Fruit fly (Drosophila melanogaster) whole organism, embryonic: ENCODE data around the gene Ide.

Source experiments
- Atf-2 ChIP-seq: fragments of 200-800 bp; sonication (Bioruptor generic); optimal IDR thresholded peaks from 2 replicates; lab custom pipeline; 2016; ENCODE audit warnings: missing biosample characterization, missing genetic modification characterization
- Atf3 ChIP-seq: fragments of 200-800 bp; sonication (Bioruptor generic); optimal IDR thresholded peaks from 3 replicates; lab custom pipeline; 2016; ENCODE audit warnings: missing biosample characterization, missing genetic modification characterization
- CG13775 ChIP-seq: fragments of 200-800 bp; sonication (Bioruptor generic); optimal IDR thresholded peaks from 3 replicates; lab custom pipeline; 2017; ENCODE audit warnings: missing biosample characterization, mild to moderate bottlenecking, missing genetic modification characterization
- CG14014 ChIP-seq: fragments of 200-800 bp; sonication (Bioruptor generic); IDR thresholded peaks from 2 replicates; pipeline ENCODE4 v1.3.6; 2022; ENCODE audit warnings: missing biosample characterization, missing genetic modification characterization
- CG1647 ChIP-seq: fragments of 200-800 bp; sonication (Bioruptor generic); optimal IDR thresholded peaks from 3 replicates; lab custom pipeline; 2016; ENCODE audit warnings: missing biosample characterization, missing genetic modification characterization
- CG17385 ChIP-seq: fragments of 200-800 bp; sonication (Bioruptor generic); optimal IDR thresholded peaks from 3 replicates; lab custom pipeline; 2018; ENCODE audit warnings: missing biosample characterization, mild to moderate bottlenecking, missing genetic modification characterization
- CG1792 ChIP-seq: fragments of 200-800 bp; sonication (Bioruptor generic); optimal IDR thresholded peaks from 2 replicates; lab custom pipeline; 2016; ENCODE audit warnings: missing biosample characterization, missing genetic modification characterization
- CG18619 ChIP-seq: fragments of 200-800 bp; sonication (Bioruptor generic); optimal IDR thresholded peaks from 3 replicates; lab custom pipeline; 2017; ENCODE audit warnings: missing biosample characterization, mild to moderate bottlenecking, missing genetic modification characterization
- CG4328 ChIP-seq: fragments of 200-800 bp; sonication (Bioruptor generic); optimal IDR thresholded peaks from 3 replicates; lab custom pipeline; 2017; ENCODE audit warnings: missing biosample characterization, missing genetic modification reagents, missing genetic modification characterization
- CG43689 ChIP-seq: fragments of 200-800 bp; sonication (Bioruptor generic); IDR thresholded peaks from 2 replicates; pipeline ENCODE4 v1.3.6; 2022; ENCODE audit warnings: missing biosample characterization, missing genetic modification characterization
- CG5245 ChIP-seq: fragments of 200-800 bp; sonication (Bioruptor generic); optimal IDR thresholded peaks from 3 replicates; lab custom pipeline; 2016; ENCODE audit warnings: missing biosample characterization, missing genetic modification characterization
- CG6765 ChIP-seq: fragments of 200-800 bp; sonication (Bioruptor generic); optimal IDR thresholded peaks from 3 replicates; lab custom pipeline; 2017; ENCODE audit warnings: missing biosample characterization, mild to moderate bottlenecking, missing genetic modification characterization
- CG6791 ChIP-seq: fragments of 200-800 bp; sonication (Bioruptor generic); IDR thresholded peaks from 3 replicates; pipeline ENCODE4 v1.3.6; 2022; ENCODE audit warnings: missing biosample characterization, missing genetic modification characterization; ENCODE audit not compliant: partially characterized antibody
- CG8290 ChIP-seq, 3 experiments: fragments of 200-800 bp; sonication (Bioruptor generic); optimal IDR thresholded peaks; 2 replicates each; lab custom pipeline; 2016 to 2019; ENCODE audit warnings: missing biosample characterization in 3 of 3, missing genetic modification characterization in 3 of 3, mild to moderate bottlenecking in 2 of 3, moderate library complexity in 1 of 3
- CG8924 ChIP-seq: fragments of 200-800 bp; optimal IDR thresholded peaks from 3 replicates; lab custom pipeline; 2019; ENCODE audit warnings: missing biosample characterization, mild to moderate bottlenecking, missing genetic modification characterization, moderate library complexity
- CG8944 ChIP-seq: fragments of 200-800 bp; sonication (Bioruptor generic); optimal IDR thresholded peaks from 3 replicates; lab custom pipeline; 2016; ENCODE audit warnings: missing biosample characterization, missing genetic modification characterization
- CG9876 ChIP-seq: fragments of 200-800 bp; sonication (Bioruptor generic); optimal IDR thresholded peaks from 2 replicates; lab custom pipeline; 2016; ENCODE audit warnings: missing biosample characterization, missing genetic modification characterization
- CG9932 ChIP-seq: fragments of 200-800 bp; sonication (Bioruptor generic); IDR thresholded peaks from 2 replicates; pipeline ENCODE4 v1.3.6; 2022; ENCODE audit warnings: missing biosample characterization, missing genetic modification characterization
- D19A ChIP-seq: fragments of 200-800 bp; optimal IDR thresholded peaks from 3 replicates; lab custom pipeline; 2019; ENCODE audit warnings: missing biosample characterization, mild to moderate bottlenecking, missing genetic modification characterization, moderate library complexity
- Drgx ChIP-seq: fragments of 200-800 bp; sonication (Bioruptor generic); IDR thresholded peaks from 2 replicates; pipeline ENCODE4 v1.3.6; 2022; ENCODE audit warnings: missing biosample characterization, missing genetic modification characterization
- Ets65A ChIP-seq: fragments of 200-800 bp; sonication (Bioruptor generic); peaks from one replicate; lab custom pipeline; 2016; ENCODE audit warnings: missing biosample characterization, missing genetic modification characterization
- H2.0 ChIP-seq: fragments of 200-800 bp; sonication (Bioruptor generic); IDR thresholded peaks from 2 replicates; pipeline ENCODE4 v1.3.6; 2022; ENCODE audit warnings: missing biosample characterization, missing genetic modification characterization
- HLH3B ChIP-seq: fragments of 200-800 bp; sonication (Bioruptor generic); IDR thresholded peaks from 2 replicates; pipeline ENCODE4 v1.3.6; 2022; ENCODE audit warnings: missing biosample characterization, missing genetic modification characterization
- Hsf ChIP-seq: fragments of 200-800 bp; sonication (Bioruptor generic); optimal IDR thresholded peaks from 3 replicates; lab custom pipeline; 2016; ENCODE audit warnings: missing biosample characterization, missing genetic modification characterization
- Lhr ChIP-seq: fragments of 200-800 bp; sonication (Bioruptor generic); optimal IDR thresholded peaks from 3 replicates; lab custom pipeline; 2017; ENCODE audit warnings: mild to moderate bottlenecking, missing biosample characterization, missing genetic modification reagents, missing genetic modification characterization
- MBD-R2 ChIP-seq: fragments of 200-800 bp; sonication (Bioruptor generic); IDR thresholded peaks from 2 replicates; pipeline ENCODE4 v1.3.6; 2022; ENCODE audit warnings: missing biosample characterization, missing genetic modification characterization
- NC2α ChIP-seq: fragments of 200-800 bp; sonication (Bioruptor generic); optimal IDR thresholded peaks from 2 replicates; lab custom pipeline; 2016; ENCODE audit warnings: missing biosample characterization, missing genetic modification characterization
- Nf-YA ChIP-seq: fragments of 200-800 bp; sonication (Bioruptor generic); IDR thresholded peaks from 2 replicates; pipeline ENCODE4 v1.3.6; 2022; ENCODE audit warnings: missing biosample characterization, missing genetic modification characterization
- Nf-YB ChIP-seq: fragments of 200-800 bp; sonication (Bioruptor generic); optimal IDR thresholded peaks from 3 replicates; lab custom pipeline; 2019; ENCODE audit warnings: missing biosample characterization, mild to moderate bottlenecking, missing genetic modification characterization, moderate library complexity
- Sox100B ChIP-seq: fragments of 200-800 bp; sonication (Bioruptor generic); optimal IDR thresholded peaks from 3 replicates; lab custom pipeline; 2018; ENCODE audit warnings: missing biosample characterization, mild to moderate bottlenecking, missing genetic modification characterization
- Sry-β ChIP-seq: fragments of 200-800 bp; sonication (Bioruptor generic); optimal IDR thresholded peaks from 2 replicates; lab custom pipeline; 2018; ENCODE audit warnings: missing biosample characterization, mild to moderate bottlenecking, missing genetic modification characterization, moderate library complexity
- TFAM ChIP-seq: fragments of 200-800 bp; sonication (Bioruptor generic); optimal IDR thresholded peaks from 2 replicates; lab custom pipeline; 2017; ENCODE audit warnings: missing biosample characterization, missing genetic modification characterization, inconsistent platforms
- Xrp1 ChIP-seq: fragments of 200-800 bp; sonication (Bioruptor generic); IDR thresholded peaks from 2 replicates; pipeline ENCODE4 v1.3.6; 2022; ENCODE audit warnings: missing biosample characterization, missing genetic modification characterization
- amos ChIP-seq: fragments of 200-800 bp; sonication (Bioruptor generic); IDR thresholded peaks from 2 replicates; pipeline ENCODE4 v1.3.6; 2022; ENCODE audit warnings: missing biosample characterization, missing genetic modification characterization; ENCODE audit not compliant: partially characterized antibody
- cas ChIP-seq: fragments of 200-800 bp; sonication (Bioruptor generic); IDR thresholded peaks from 2 replicates; pipeline ENCODE4 v1.3.6; 2022; ENCODE audit warnings: missing biosample characterization, missing genetic modification characterization
- ci ChIP-seq: fragments of 200-800 bp; sonication (Bioruptor generic); IDR thresholded peaks from 3 replicates; pipeline ENCODE4 v1.3.6; 2022; ENCODE audit warnings: missing biosample characterization, missing genetic modification characterization
- emc ChIP-seq: fragments of 200-800 bp; sonication (Bioruptor generic); optimal IDR thresholded peaks from 2 replicates; lab custom pipeline; 2016; ENCODE audit warnings: missing biosample characterization, missing genetic modification characterization
- en ChIP-seq: fragments of 200-800 bp; sonication (Bioruptor generic); optimal IDR thresholded peaks from 2 replicates; lab custom pipeline; 2016; ENCODE audit warnings: missing biosample characterization, missing genetic modification characterization
- eve ChIP-seq, 2 experiments: fragments of >200 bp; optimal IDR thresholded peaks; 2 replicates each; lab custom pipeline; 2017; ENCODE audit warnings: missing biosample characterization in 2 of 2, missing genetic modification characterization in 2 of 2
- gro ChIP-seq: fragments of 200-800 bp; sonication (Bioruptor generic); optimal IDR thresholded peaks from 2 replicates; lab custom pipeline; 2016; ENCODE audit warnings: missing biosample characterization, missing genetic modification characterization
- gt ChIP-seq: fragments of 200-800 bp; sonication (Bioruptor generic); IDR thresholded peaks from 2 replicates; pipeline ENCODE4 v1.3.6; 2022; ENCODE audit warnings: missing biosample characterization, missing genetic modification characterization
- kay ChIP-seq: fragments of 200-800 bp; sonication (Bioruptor generic); optimal IDR thresholded peaks from 2 replicates; lab custom pipeline; 2016; ENCODE audit warnings: missing biosample characterization, missing genetic modification characterization
- luna ChIP-seq: fragments of 200-800 bp; sonication (Bioruptor generic); optimal IDR thresholded peaks from 2 replicates; lab custom pipeline; 2016; ENCODE audit warnings: missing biosample characterization, missing genetic modification characterization
- maf-S ChIP-seq: fragments of 200-800 bp; sonication (Bioruptor generic); optimal IDR thresholded peaks from 2 replicates; lab custom pipeline; 2016; ENCODE audit warnings: missing biosample characterization, missing genetic modification characterization
- mam ChIP-seq: fragments of 200-800 bp; sonication (Bioruptor generic); optimal IDR thresholded peaks from 3 replicates; lab custom pipeline; 2016; ENCODE audit warnings: missing biosample characterization, missing genetic modification characterization
- nom ChIP-seq: fragments of 200-800 bp; sonication (Bioruptor generic); optimal IDR thresholded peaks from 2 replicates; lab custom pipeline; 2017; ENCODE audit warnings: missing biosample characterization, missing genetic modification characterization, mild to moderate bottlenecking, moderate library complexity, missing genetic modification reagents
- pnt ChIP-seq: fragments of 200-800 bp; sonication (Bioruptor generic); optimal IDR thresholded peaks from 3 replicates; lab custom pipeline; 2016; ENCODE audit warnings: missing biosample characterization, missing genetic modification characterization
- tin ChIP-seq: fragments of 200-800 bp; sonication (Bioruptor generic); optimal IDR thresholded peaks from 3 replicates; lab custom pipeline; 2016; ENCODE audit warnings: missing biosample characterization, missing genetic modification characterization
- tio ChIP-seq: fragments of 200-800 bp; sonication (Bioruptor generic); optimal IDR thresholded peaks from 2 replicates; lab custom pipeline; 2017; ENCODE audit warnings: missing biosample characterization, missing genetic modification characterization, inconsistent platforms
- zf30C ChIP-seq: fragments of 200-800 bp; sonication (Bioruptor generic); optimal IDR thresholded peaks from 3 replicates; lab custom pipeline; 2018; ENCODE audit warnings: missing biosample characterization, mild to moderate bottlenecking, missing genetic modification characterization

Gene Ide

dm6 chr3L:20384086-20384810 is 8.6 kb upstream of the Ide start, which contains the start of the genes CG5498 and fbl (continued):
- TF ChIP-seq CG8944 (GFP tag; lab: Kevin White, UChicago) (peak; percentile 2), mam (GFP tag; lab: Kevin White, UChicago) (peak; percentile 47), H2.0 (no peak), pnt (no peak), Nf-YB (no peak), en (GFP tag; lab: Kevin White, UChicago) (no peak), Atf3 (GFP tag; lab: Kevin White, UChicago) (no peak), CG4328 (GFP tag; lab: Kevin White, UChicago) (peak; percentile 30), tin (GFP tag; lab: Kevin White, UChicago) (peak; percentile 46), amos (GFP tag; lab: Robert Waterston, UW) (no peak; the same call in 1 of the 2 replicates), Ets65A (GFP tag; lab: Kevin White, UChicago) (peak; percentile 86), CG8924 (tag; lab: Kevin White, UChicago) (peak; percentile 74), TFAM (GFP tag; lab: Kevin White, UChicago) (no peak), Atf-2 (no peak), gro (GFP tag; lab: Kevin White, UChicago) (peak; percentile 21), luna (GFP tag; lab: Kevin White, UChicago) (no peak), tio (GFP tag; lab: Kevin White, UChicago) (peak; percentile 53), CG1647 (GFP tag; lab: Kevin White, UChicago) (peak; percentile 31), cas (GFP tag; lab: Robert Waterston, UW) (no peak), CG17385 (peak; percentile 61), CG5245 (peak; percentile 56), Drgx (GFP tag; lab: Robert Waterston, UW) (peak; percentile 62), CG8290 (GFP tag; optimal IDR thresholded peaks at IDR 0.05; lab: Kevin White, UChicago) (peak; percentile 37), CG8290 (tag; optimal IDR thresholded peaks at IDR 0.05; lab: Kevin White, UChicago) (no peak), CG14014 (GFP tag; lab: Robert Waterston, UW) (0 out of 2 replicates have a peak, but pooled peaks have one; percentile 40), CG43689 (no peak), HLH3B (GFP tag; lab: Robert Waterston, UW) (no peak), Sox100B (GFP tag; lab: Kevin White, UChicago) (peak; percentile 73), NC2α (no peak), CG6791 (no peak; the same call in 2 of the 3 replicates), CG6765 (GFP tag; lab: Kevin White, UChicago) (peak; percentile 52), Sry-β (GFP tag; lab: Kevin White, UChicago) (no peak), Nf-YA (GFP tag; lab: Robert Waterston, UW) (no peak), zf30C (GFP tag; lab: Kevin White, UChicago) (no peak), MBD-R2 (GFP tag; lab: Robert Waterston, UW) (peak; percentile 75), CG13775 (GFP tag; lab: Kevin White, UChicago) (peak; percentile 75), CG18619 (peak; percentile 42), gt (GFP tag; lab: Robert Waterston, UW) (no peak), maf-S (GFP tag; lab: Kevin White, UChicago) (no peak), kay (GFP tag; lab: Kevin White, UChicago) (peak; percentile 35), eve (GFP tag; optimal IDR thresholded peaks at IDR 0.05; lab: Kevin White, UChicago) (no peak), emc (no peak), CG9932 (peak; percentile 56), D19A (tag; lab: Kevin White, UChicago) (peak; percentile 54), Xrp1 (GFP tag; lab: Robert Waterston, UW) (peak; percentile 54; the same call in 1 of the 2 replicates), Lhr (GFP tag; lab: Kevin White, UChicago) (peak; percentile 43), CG1792 (GFP tag; lab: Kevin White, UChicago) (no peak), CG9876 (GFP tag; lab: Kevin White, UChicago) (no peak), ci (GFP tag; lab: Robert Waterston, UW) (no peak), Hsf (peak; percentile 78), nom (GFP tag; lab: Kevin White, UChicago) (no peak)
